Fruit fly (Drosophila melanogaster) whole organism, embryonic: ENCODE results near the gene CG10348.

Experiments used
- ATbp ChIP-seq: fragments of 200-800 bp; sonication (Bioruptor generic); optimal IDR thresholded peaks from 2 replicates; lab custom pipeline; 2017; ENCODE audit warnings: missing biosample characterization, mild to moderate bottlenecking, missing genetic modification characterization, missing genetic modification reagents
- Antp ChIP-seq: fragments of 200-800 bp; sonication (Bioruptor generic); optimal IDR thresholded peaks from 3 replicates; lab custom pipeline; 2016; ENCODE audit warnings: missing biosample characterization, missing genetic modification characterization
- Atf3 ChIP-seq: fragments of 200-800 bp; sonication (Bioruptor generic); optimal IDR thresholded peaks from 3 replicates; lab custom pipeline; 2016; ENCODE audit warnings: missing biosample characterization, missing genetic modification characterization
- CG11504 ChIP-seq: fragments of 200-800 bp; sonication (Bioruptor generic); optimal IDR thresholded peaks from 3 replicates; lab custom pipeline; 2019; ENCODE audit warnings: missing biosample characterization, mild to moderate bottlenecking, missing genetic modification characterization, moderate library complexity
- CG12236 ChIP-seq: fragments of 200-800 bp; sonication (Bioruptor generic); optimal IDR thresholded peaks from 2 replicates; lab custom pipeline; 2016; ENCODE audit warnings: missing biosample characterization, missing genetic modification characterization
- CG13894 ChIP-seq: fragments of 200-800 bp; sonication (Bioruptor generic); optimal IDR thresholded peaks from 3 replicates; lab custom pipeline; 2018; ENCODE audit warnings: missing biosample characterization, mild to moderate bottlenecking, missing genetic modification characterization, moderate library complexity
- CG1603 ChIP-seq: fragments of 200-800 bp; sonication (Bioruptor generic); optimal IDR thresholded peaks from 2 replicates; lab custom pipeline; 2019; ENCODE audit warnings: missing biosample characterization, mild to moderate bottlenecking, missing genetic modification characterization, moderate library complexity
- CG16815 ChIP-seq: fragments of 200-800 bp; sonication (Bioruptor generic); optimal IDR thresholded peaks from 3 replicates; lab custom pipeline; 2017; ENCODE audit warnings: missing biosample characterization, mild to moderate bottlenecking, missing genetic modification characterization
- CG17612 ChIP-seq: fragments of 200-800 bp; sonication (Bioruptor generic); IDR thresholded peaks from 2 replicates; pipeline ENCODE4 v1.3.6; 2022; ENCODE audit warnings: missing biosample characterization, missing genetic modification characterization
- CG1832 ChIP-seq: fragments of 200-800 bp; sonication (Bioruptor generic); optimal IDR thresholded peaks from 2 replicates; lab custom pipeline; 2017; ENCODE audit warnings: missing biosample characterization, mild to moderate bottlenecking, missing genetic modification characterization, inconsistent platforms
- CG2712 ChIP-seq: fragments of 200-800 bp; optimal IDR thresholded peaks from 3 replicates; lab custom pipeline; 2019; ENCODE audit warnings: missing biosample characterization, mild to moderate bottlenecking, missing genetic modification characterization, moderate library complexity
- CG30020 ChIP-seq: fragments of 200-800 bp; optimal IDR thresholded peaks from 2 replicates; lab custom pipeline; 2019; ENCODE audit warnings: missing biosample characterization, mild to moderate bottlenecking, missing genetic modification characterization, moderate library complexity
- CG30403 ChIP-seq: fragments of 200-800 bp; sonication (Bioruptor generic); optimal IDR thresholded peaks from 3 replicates; lab custom pipeline; 2016; ENCODE audit warnings: missing biosample characterization, missing genetic modification characterization
- CG31224 ChIP-seq: fragments of 200-800 bp; sonication (Bioruptor generic); IDR thresholded peaks from 2 replicates; pipeline ENCODE4 v1.3.6; 2022; ENCODE audit warnings: missing biosample characterization, missing genetic modification characterization
- CG3163 ChIP-seq: fragments of 200-800 bp; sonication (Bioruptor generic); optimal IDR thresholded peaks from 3 replicates; lab custom pipeline; 2016; ENCODE audit warnings: missing biosample characterization, missing genetic modification characterization
- CG32772 ChIP-seq: fragments of 200-800 bp; sonication (Bioruptor generic); IDR thresholded peaks from 2 replicates; pipeline ENCODE4 v1.3.6; 2022; ENCODE audit warnings: missing biosample characterization, missing genetic modification characterization
- CG3281 ChIP-seq: fragments of 200-800 bp; sonication (Bioruptor generic); optimal IDR thresholded peaks from 3 replicates; lab custom pipeline; 2017; ENCODE audit warnings: missing biosample characterization, mild to moderate bottlenecking, missing genetic modification characterization
- CG3995 ChIP-seq: fragments of 200-800 bp; sonication (Bioruptor generic); optimal IDR thresholded peaks from 3 replicates; lab custom pipeline; 2016; ENCODE audit warnings: missing biosample characterization, missing genetic modification characterization
- CG4820 ChIP-seq: fragments of 200-800 bp; sonication (Bioruptor generic); optimal IDR thresholded peaks from 3 replicates; lab custom pipeline; 2016; ENCODE audit warnings: missing biosample characterization, missing genetic modification characterization
- CG7963 ChIP-seq: fragments of 200-800 bp; sonication (Bioruptor generic); IDR thresholded peaks from 3 replicates; pipeline ENCODE4 v1.3.6; 2022; ENCODE audit warnings: missing biosample characterization, missing genetic modification characterization; ENCODE audit not compliant: partially characterized antibody
- CG8089 ChIP-seq: fragments of 200-800 bp; sonication (Bioruptor generic); optimal IDR thresholded peaks from 3 replicates; lab custom pipeline; 2016; ENCODE audit warnings: missing biosample characterization, missing genetic modification characterization
- Dbx ChIP-seq: fragments of 200-800 bp; sonication (Bioruptor generic); IDR thresholded peaks from 3 replicates; pipeline ENCODE4 v1.3.6; 2022; ENCODE audit warnings: missing biosample characterization, missing genetic modification characterization
- Hey ChIP-seq: fragments of 200-800 bp; sonication (Bioruptor generic); optimal IDR thresholded peaks from 3 replicates; lab custom pipeline; 2018; ENCODE audit warnings: missing biosample characterization, mild to moderate bottlenecking, missing genetic modification characterization
- Hr39 ChIP-seq: fragments of >200 bp; optimal IDR thresholded peaks from 2 replicates; lab custom pipeline; 2017
- MBD-R2 ChIP-seq: fragments of 200-800 bp; sonication (Bioruptor generic); IDR thresholded peaks from 2 replicates; pipeline ENCODE4 v1.3.6; 2022; ENCODE audit warnings: missing biosample characterization, missing genetic modification characterization
- NC2α ChIP-seq: fragments of 200-800 bp; sonication (Bioruptor generic); optimal IDR thresholded peaks from 2 replicates; lab custom pipeline; 2016; ENCODE audit warnings: missing biosample characterization, missing genetic modification characterization
- Sry-β ChIP-seq: fragments of 200-800 bp; sonication (Bioruptor generic); optimal IDR thresholded peaks from 2 replicates; lab custom pipeline; 2018; ENCODE audit warnings: missing biosample characterization, mild to moderate bottlenecking, missing genetic modification characterization, moderate library complexity
- Taf1 ChIP-seq: fragments of 200-800 bp; sonication (Bioruptor generic); IDR thresholded peaks from 2 replicates; pipeline ENCODE4 v1.3.6; 2022; ENCODE audit warnings: missing biosample characterization, missing genetic modification characterization
- ase ChIP-seq: fragments of 200-800 bp; sonication (Bioruptor generic); IDR thresholded peaks from 3 replicates; pipeline ENCODE4 v1.3.6; 2022; ENCODE audit warnings: missing biosample characterization, missing genetic modification characterization
- ash1 ChIP-seq: fragments of 200-800 bp; sonication (Bioruptor generic); optimal IDR thresholded peaks from 2 replicates; lab custom pipeline; 2018; ENCODE audit warnings: missing biosample characterization, mild to moderate bottlenecking, missing genetic modification characterization
- az2 ChIP-seq: fragments of 200-800 bp; sonication (Bioruptor generic); optimal IDR thresholded peaks from 3 replicates; lab custom pipeline; 2016; ENCODE audit warnings: missing biosample characterization, missing genetic modification characterization
- croc ChIP-seq: fragments of 200-800 bp; sonication (Bioruptor generic); conservative IDR thresholded peaks from 3 replicates; pipeline ENCODE4 v1.3.6; 2022; ENCODE audit warnings: missing biosample characterization, missing genetic modification characterization
- cwo ChIP-seq: fragments of 200-800 bp; sonication (Bioruptor generic); optimal IDR thresholded peaks from 3 replicates; lab custom pipeline; 2017; ENCODE audit warnings: missing biosample characterization, missing genetic modification characterization, mild to moderate bottlenecking, moderate library complexity, missing genetic modification reagents
- dan ChIP-seq: fragments of 200-800 bp; sonication (Bioruptor generic); IDR thresholded peaks from 2 replicates; pipeline ENCODE4 v1.3.6; 2022; ENCODE audit warnings: missing biosample characterization, missing genetic modification characterization
- fru ChIP-seq: fragments of >200 bp; optimal IDR thresholded peaks from 2 replicates; lab custom pipeline; 2017
- hb ChIP-seq: fragments of 200-800 bp; sonication (Bioruptor generic); IDR thresholded peaks from 3 replicates; pipeline ENCODE4 v1.3.6; 2022; ENCODE audit warnings: missing biosample characterization, missing genetic modification characterization; ENCODE audit not compliant: partially characterized antibody
- her ChIP-seq: fragments of 200-800 bp; sonication (Bioruptor generic); optimal IDR thresholded peaks from 2 replicates; lab custom pipeline; 2016; ENCODE audit warnings: missing biosample characterization, missing genetic modification characterization
- ind ChIP-seq: fragments of 200-800 bp; sonication (Bioruptor generic); optimal IDR thresholded peaks from 3 replicates; lab custom pipeline; 2016; ENCODE audit warnings: missing biosample characterization, missing genetic modification characterization
- lov ChIP-seq, 2 experiments: fragments of 200-800 bp in 1 of 2; fragments of >200 bp in 1 of 2; sonication (Bioruptor generic) in 1 of 2; IDR thresholded peaks in 1 of 2; optimal IDR thresholded peaks in 1 of 2; 2 replicates in 1 of 2; 3 replicates in 1 of 2; pipeline versions ENCODE4 v1.3.6 to Lab custom; 2017 to 2022; ENCODE audit warnings: missing biosample characterization in 1 of 2, missing genetic modification characterization in 1 of 2
- sens-2 ChIP-seq: fragments of 200-800 bp; sonication (Bioruptor generic); IDR thresholded peaks from 2 replicates; pipeline ENCODE4 v1.3.6; 2022; ENCODE audit warnings: missing biosample characterization, missing genetic modification characterization
- sisA ChIP-seq: fragments of 200-800 bp; sonication (Bioruptor generic); IDR thresholded peaks from 2 replicates; pipeline ENCODE4 v1.3.6; 2022; ENCODE audit warnings: missing biosample characterization, missing genetic modification characterization
- slbo ChIP-seq: fragments of 200-800 bp; sonication (Bioruptor generic); IDR thresholded peaks from 2 replicates; pipeline ENCODE4 v1.3.6; 2022; ENCODE audit warnings: missing biosample characterization, missing genetic modification characterization
- slou ChIP-seq: fragments of 200-800 bp; sonication (Bioruptor generic); optimal IDR thresholded peaks from 3 replicates; lab custom pipeline; 2016; ENCODE audit warnings: missing biosample characterization, missing genetic modification characterization
- sqz ChIP-seq: fragments of 200-800 bp; sonication (Bioruptor generic); optimal IDR thresholded peaks from 3 replicates; lab custom pipeline; 2018; ENCODE audit warnings: missing biosample characterization, mild to moderate bottlenecking, missing genetic modification characterization
- tin ChIP-seq: fragments of 200-800 bp; sonication (Bioruptor generic); optimal IDR thresholded peaks from 3 replicates; lab custom pipeline; 2016; ENCODE audit warnings: missing biosample characterization, missing genetic modification characterization
- unpg ChIP-seq: fragments of 200-800 bp; sonication (Bioruptor generic); optimal IDR thresholded peaks from 3 replicates; lab custom pipeline; 2018; ENCODE audit warnings: missing biosample characterization, mild to moderate bottlenecking, missing genetic modification characterization, moderate library complexity
- wor ChIP-seq: fragments of 200-800 bp; sonication (Bioruptor generic); IDR thresholded peaks from 2 replicates; pipeline ENCODE4 v1.3.6; 2022; ENCODE audit warnings: missing biosample characterization, missing genetic modification characterization
- zen ChIP-seq: fragments of 200-800 bp; sonication (Bioruptor generic); optimal IDR thresholded peaks from 3 replicates; lab custom pipeline; 2018; ENCODE audit warnings: missing biosample characterization, mild to moderate bottlenecking, missing genetic modification characterization, moderate library complexity
- zfh1 ChIP-seq: fragments of 200-800 bp; sonication (Bioruptor generic); IDR thresholded peaks from 3 replicates; pipeline ENCODE4 v1.3.6; 2022; ENCODE audit warnings: missing biosample characterization, missing genetic modification characterization

CG10348 gene

dm6 chr2L:18676948-18677820 lies 55.1 kb downstream of the CG10348 start, which contains the start of the genes Mst36Fa and CG31751 (continued):
- TF ChIP-seq lov (optimal IDR thresholded peaks at IDR 0.05; lab: Kevin White, UChicago): no peak
- TF ChIP-seq lov (GFP tag; IDR thresholded peaks at IDR 0.05; lab: Robert Waterston, UW): 0 out of 3 replicates have a peak, but pooled peaks have one; percentile 50
- peak; percentile 6 for TF ChIP-seq zen
- TF ChIP-seq ase (GFP tag; lab: Robert Waterston, UW): peak; percentile 47; the same call in 1 of the 3 replicates
- peak; percentile 67 for TF ChIP-seq CG3163 (GFP tag; lab: Kevin White, UChicago)
- peak; percentile 85 for TF ChIP-seq CG8089 (GFP tag; lab: Kevin White, UChicago)
- TF ChIP-seq slbo (GFP tag; lab: Robert Waterston, UW): peak; percentile 45
- peak; percentile 76 for TF ChIP-seq Dbx (GFP tag; lab: Robert Waterston, UW)
- TF ChIP-seq CG7963 (GFP tag; lab: Robert Waterston, UW): no peak
- TF ChIP-seq sqz (GFP tag; lab: Kevin White, UChicago): no peak
- no peak for TF ChIP-seq fru (lab: Kevin White, UChicago)
- TF ChIP-seq az2 (GFP tag; lab: Kevin White, UChicago): peak; percentile 38
- TF ChIP-seq Hey (tag; lab: Kevin White, UChicago): peak; percentile 88
- TF ChIP-seq CG1832 (GFP tag; lab: Kevin White, UChicago): no peak
- TF ChIP-seq Sry-β (GFP tag; lab: Kevin White, UChicago): peak; percentile 62
- TF ChIP-seq CG30403 (GFP tag; lab: Kevin White, UChicago): peak; percentile 44
- no peak for TF ChIP-seq CG17612 (GFP tag; lab: Robert Waterston, UW)
- TF ChIP-seq CG13894 (tag; lab: Kevin White, UChicago): peak; percentile 68
- TF ChIP-seq Antp (GFP tag; lab: Kevin White, UChicago): peak; percentile 68
- TF ChIP-seq CG1603 (tag; lab: Kevin White, UChicago): peak; percentile 53
- peak; percentile 88 for TF ChIP-seq ash1 (GFP tag; lab: Kevin White, UChicago)
- no peak; the same call in 1 of the 2 replicates for TF ChIP-seq sisA (GFP tag; lab: Robert Waterston, UW)
- no peak for TF ChIP-seq dan (GFP tag; lab: Robert Waterston, UW)
- 0 out of 2 replicates have a peak, but pooled peaks have one; percentile 15 for TF ChIP-seq Taf1 (GFP tag; lab: Robert Waterston, UW)
- TF ChIP-seq CG2712 (tag; lab: Kevin White, UChicago): peak; percentile 45
- no peak for TF ChIP-seq Hr39 (lab: Kevin White, UChicago)
- peak; percentile 6 for TF ChIP-seq ind (GFP tag; lab: Kevin White, UChicago)
- no peak for TF ChIP-seq croc (GFP tag; lab: Robert Waterston, UW)
- peak; percentile 73 for TF ChIP-seq unpg (GFP tag; lab: Kevin White, UChicago)
- peak; percentile 35 for TF ChIP-seq tin (GFP tag; lab: Kevin White, UChicago)
- TF ChIP-seq CG11504 (tag; lab: Kevin White, UChicago): peak; percentile 67
- TF ChIP-seq hb: no peak
- peak; percentile 2 for TF ChIP-seq Atf3
- TF ChIP-seq CG16815: no peak
- peak; percentile 39 for TF ChIP-seq slou (GFP tag; lab: Kevin White, UChicago)
- TF ChIP-seq her (GFP tag; lab: Kevin White, UChicago): peak; percentile 80
- TF ChIP-seq CG32772 (GFP tag; lab: Robert Waterston, UW): peak; percentile 40; the same call in 1 of the 2 replicates
- TF ChIP-seq CG3995: peak; percentile 10
- TF ChIP-seq CG3281 (GFP tag; lab: Kevin White, UChicago): peak; percentile 80
- peak; percentile 43 for TF ChIP-seq NC2α (GFP tag; lab: Kevin White, UChicago)
- no peak for TF ChIP-seq CG31224 (GFP tag; lab: Robert Waterston, UW)
- peak; percentile 73 for TF ChIP-seq cwo
- peak; percentile 55; the same call in 1 of the 3 replicates for TF ChIP-seq zfh1 (GFP tag; lab: Robert Waterston, UW)
- TF ChIP-seq MBD-R2 (GFP tag; lab: Robert Waterston, UW): peak; percentile 81
- peak; percentile 97 for TF ChIP-seq ATbp
- peak; percentile 13 for TF ChIP-seq CG4820
- TF ChIP-seq CG12236 (GFP tag; lab: Kevin White, UChicago): peak; percentile 83
- peak; percentile 8 for TF ChIP-seq CG30020
- no peak for TF ChIP-seq wor (GFP tag; lab: Robert Waterston, UW)
- TF ChIP-seq sens-2 (GFP tag; lab: Robert Waterston, UW): no peak
